Fruit fly (Drosophila melanogaster) whole organism: ENCODE results near the gene Wdr59.

ENCODE experiments used
- CG8478 ChIP-seq: fragments of >200 bp; optimal IDR thresholded peaks from 2 replicates; lab custom pipeline; 2018; ENCODE audit warnings: inconsistent platforms
- Dll ChIP-seq: fragments of >200 bp; optimal IDR thresholded peaks from 2 replicates; lab custom pipeline; 2017
- EcR ChIP-seq, 2 experiments: fragments of >200 bp; optimal IDR thresholded peaks; 2 replicates each; lab custom pipeline; 2017; ENCODE audit warnings: missing biosample characterization in 2 of 2, missing genetic modification characterization in 2 of 2, missing genetic modification reagents in 2 of 2
- pan ChIP-seq: fragments of >200 bp; optimal IDR thresholded peaks from 2 replicates; lab custom pipeline; 2017
- psq ChIP-seq: fragments of >200 bp; optimal IDR thresholded peaks from 2 replicates; lab custom pipeline; 2017
- usp ChIP-seq: fragments of >200 bp; optimal IDR thresholded peaks from 2 replicates; lab custom pipeline; 2017; ENCODE audit warnings: missing biosample characterization, missing genetic modification characterization, mixed read lengths

Wdr59 gene

DNA sequence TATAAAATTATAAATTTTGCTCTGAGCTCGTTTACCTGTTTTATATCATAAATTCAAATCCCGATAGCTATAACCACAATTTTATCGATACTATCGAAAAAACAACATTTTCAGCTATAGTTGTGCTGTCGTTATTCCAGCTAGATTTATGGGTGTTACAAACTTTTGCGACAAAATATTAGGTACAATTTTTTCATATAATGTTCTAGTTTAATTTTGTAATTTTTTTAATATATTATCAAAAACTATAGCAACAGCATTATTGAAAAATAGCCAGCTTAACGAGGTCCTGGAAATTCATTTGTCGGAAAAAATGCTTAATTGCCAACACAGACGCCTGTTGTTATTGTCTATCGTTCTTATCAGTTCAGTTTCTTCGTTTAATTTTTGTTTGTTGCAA lies at the start of gene Wdr59:
Gene Wdr59 (plus strand): TSS at position 334 of the 400 bp plus-strand sequence.
- TF ChIP-seq psq (lab: Kevin White, UChicago): no peak
- no peak for TF ChIP-seq EcR (GFP tag; optimal IDR thresholded peaks at IDR 0.05; lab: Kevin White, UChicago)
- no peak for TF ChIP-seq usp (GFP tag; lab: Kevin White, UChicago)
- no peak for TF ChIP-seq pan (lab: Kevin White, UChicago)
- no peak for TF ChIP-seq CG8478 (lab: Kevin White, UChicago)
- TF ChIP-seq Dll (lab: Kevin White, UChicago): no peak

DNA sequence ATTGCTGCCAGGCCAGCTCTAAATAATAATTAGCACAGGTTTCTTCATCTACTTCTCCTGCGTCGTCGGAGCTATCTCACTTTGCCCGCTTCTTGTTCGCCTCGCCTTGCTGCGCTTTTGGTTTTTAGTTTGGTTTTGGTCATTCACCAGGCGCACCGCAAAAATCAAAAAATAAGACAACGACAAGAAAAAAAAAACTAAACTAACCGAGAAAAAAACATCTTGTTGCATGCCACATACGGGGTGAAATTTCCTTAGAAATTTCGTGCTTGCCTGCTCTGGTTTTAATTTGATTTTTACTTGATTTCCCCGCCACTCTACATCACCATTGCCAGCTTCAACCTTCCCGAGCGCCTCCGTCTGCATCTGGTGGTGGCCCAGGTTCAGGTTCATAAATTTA lies 49.5 kb upstream of the Wdr59 start:
- TF ChIP-seq usp (GFP tag; lab: Kevin White, UChicago): no peak

DNA sequence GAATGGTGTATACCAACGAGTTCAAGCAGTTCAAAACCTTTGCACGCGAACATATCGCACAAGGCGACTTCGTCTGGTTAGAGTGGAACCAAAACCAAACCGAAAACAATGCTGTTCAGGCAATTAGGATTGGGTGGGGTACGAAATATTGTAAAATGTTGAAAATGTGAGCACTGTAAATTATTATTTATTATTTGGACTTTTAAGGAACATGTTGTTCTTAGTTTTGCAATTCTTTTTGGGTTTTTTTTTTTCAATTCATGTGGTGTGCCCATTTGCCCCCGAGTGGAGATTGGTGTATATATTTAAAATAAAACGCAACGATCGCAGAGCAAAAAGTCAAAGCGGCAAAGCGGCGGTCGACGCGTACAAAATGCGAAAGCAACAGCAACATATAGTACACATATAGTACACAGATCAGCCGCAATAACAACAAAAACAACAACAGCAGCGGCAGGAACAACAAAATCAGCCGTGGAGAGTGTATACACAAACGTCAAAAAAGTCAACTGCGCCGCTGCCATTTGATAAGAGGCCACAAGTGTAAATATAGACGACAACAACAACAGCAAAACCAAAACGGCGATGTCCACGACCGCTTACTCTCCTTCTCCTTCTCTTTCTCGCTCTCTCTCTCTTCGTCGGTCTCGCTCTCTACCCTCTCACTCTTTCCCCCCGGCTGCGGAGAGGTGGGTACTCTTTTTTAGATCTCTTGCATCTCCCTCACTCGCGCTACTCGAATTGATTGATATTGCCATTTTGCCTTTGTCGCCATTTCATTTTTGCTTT lies 46.4 kb upstream of the Wdr59 start:
- TF ChIP-seq psq (lab: Kevin White, UChicago) (no peak), Dll (lab: Kevin White, UChicago) (peak; percentile 56), EcR (GFP tag; optimal IDR thresholded peaks at IDR 0.05; lab: Kevin White, UChicago) (peak; percentile 65 to 91)

DNA sequence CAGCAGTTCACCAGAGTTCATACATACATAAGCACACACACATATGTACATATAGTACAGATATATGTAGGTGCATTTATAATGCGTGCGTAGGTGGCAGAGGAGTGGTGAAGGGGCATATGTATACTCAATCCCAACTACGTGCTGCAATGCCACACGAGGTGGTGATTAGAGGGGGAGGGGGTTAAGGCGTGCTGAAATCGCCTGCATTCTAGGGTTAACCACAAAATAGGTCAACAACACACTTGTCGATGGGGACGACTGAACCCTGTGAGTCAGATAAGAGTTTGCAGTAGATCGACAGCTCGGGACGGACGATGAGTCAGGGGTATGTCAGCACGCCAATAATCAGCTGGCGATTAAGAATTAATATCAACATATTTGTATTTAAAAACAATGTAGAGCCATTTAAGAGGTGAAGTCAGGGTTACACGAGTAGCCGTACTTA lies 45.8 kb upstream of the Wdr59 start:
- TF ChIP-seq EcR (GFP tag; optimal IDR thresholded peaks at IDR 0.05; lab: Kevin White, UChicago): peak; percentile 5 to 49
- TF ChIP-seq Dll (lab: Kevin White, UChicago): no peak

DNA sequence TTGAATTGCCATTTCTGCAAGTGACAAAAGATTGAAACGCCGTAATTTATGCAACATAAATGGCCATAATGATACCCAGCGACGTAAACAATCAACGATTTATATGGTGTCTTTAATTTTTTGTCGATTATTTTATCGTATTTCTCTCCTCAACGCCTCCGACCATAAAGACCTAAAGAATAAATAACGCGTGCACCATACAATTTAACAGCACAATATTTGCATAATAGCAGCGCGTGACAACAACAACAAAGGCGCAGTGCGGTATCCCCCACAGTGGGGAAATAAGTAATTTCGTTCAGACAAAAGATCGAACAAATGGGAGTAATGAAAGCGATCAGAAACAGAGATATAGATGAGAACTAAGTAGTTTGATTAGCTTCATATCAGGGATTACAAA lies 45.2 kb upstream of the Wdr59 start:
- no peak for TF ChIP-seq CG8478 (lab: Kevin White, UChicago)
- no peak for TF ChIP-seq Dll (lab: Kevin White, UChicago)
- TF ChIP-seq EcR (GFP tag; optimal IDR thresholded peaks at IDR 0.05; lab: Kevin White, UChicago): no peak
- TF ChIP-seq usp (GFP tag; lab: Kevin White, UChicago): no peak
- TF ChIP-seq pan (lab: Kevin White, UChicago): no peak
- no peak for TF ChIP-seq psq (lab: Kevin White, UChicago)

DNA sequence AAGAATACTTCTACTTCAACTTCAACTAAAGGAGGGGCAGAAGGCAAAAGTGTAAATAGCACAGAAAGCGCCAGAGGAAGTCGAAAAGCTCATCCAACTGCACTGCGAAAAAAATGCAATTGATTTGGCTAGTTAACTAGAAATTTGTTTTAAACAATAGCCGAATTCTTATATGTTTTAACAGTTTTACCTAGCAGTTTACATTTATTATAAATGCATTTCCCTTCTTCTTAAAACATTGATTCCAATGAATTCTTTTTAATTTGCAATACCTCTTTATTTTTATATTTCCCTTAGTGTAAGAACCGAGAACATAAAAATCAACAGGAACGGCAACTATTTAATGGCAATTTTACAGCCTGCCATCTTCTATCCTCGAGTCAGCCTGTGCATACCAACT lies 42.9 kb upstream of the Wdr59 start:
- TF ChIP-seq psq (lab: Kevin White, UChicago) (no peak), CG8478 (lab: Kevin White, UChicago) (no peak), usp (GFP tag; lab: Kevin White, UChicago) (no peak), EcR (GFP tag; optimal IDR thresholded peaks at IDR 0.05; lab: Kevin White, UChicago) (no peak), pan (lab: Kevin White, UChicago) (no peak)

DNA sequence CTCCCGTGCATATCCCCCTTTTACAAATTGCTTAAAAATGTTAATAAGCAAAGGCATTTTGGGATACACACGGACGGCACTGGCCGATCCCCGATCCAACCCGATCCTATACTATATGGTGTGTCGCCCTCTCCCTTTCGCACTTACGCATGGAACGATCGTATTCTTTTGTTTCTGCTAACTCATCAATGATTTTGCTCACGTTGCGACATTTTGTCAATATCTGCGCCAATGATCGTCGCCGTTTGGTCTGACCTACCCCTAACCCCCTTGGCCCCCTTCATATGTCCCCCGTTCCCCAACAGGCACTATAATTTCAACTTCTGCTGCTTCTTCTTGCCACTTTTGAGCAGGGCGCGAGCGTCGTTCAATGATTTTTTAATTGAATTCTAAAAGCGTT lies 41.5 kb upstream of the Wdr59 start:
- no peak for TF ChIP-seq CG8478 (lab: Kevin White, UChicago)
- no peak for TF ChIP-seq usp (GFP tag; lab: Kevin White, UChicago)
- TF ChIP-seq psq (lab: Kevin White, UChicago): no peak
- no peak for TF ChIP-seq pan (lab: Kevin White, UChicago)
- TF ChIP-seq Dll (lab: Kevin White, UChicago): no peak
- TF ChIP-seq EcR (GFP tag; optimal IDR thresholded peaks at IDR 0.05; lab: Kevin White, UChicago): no peak

DNA sequence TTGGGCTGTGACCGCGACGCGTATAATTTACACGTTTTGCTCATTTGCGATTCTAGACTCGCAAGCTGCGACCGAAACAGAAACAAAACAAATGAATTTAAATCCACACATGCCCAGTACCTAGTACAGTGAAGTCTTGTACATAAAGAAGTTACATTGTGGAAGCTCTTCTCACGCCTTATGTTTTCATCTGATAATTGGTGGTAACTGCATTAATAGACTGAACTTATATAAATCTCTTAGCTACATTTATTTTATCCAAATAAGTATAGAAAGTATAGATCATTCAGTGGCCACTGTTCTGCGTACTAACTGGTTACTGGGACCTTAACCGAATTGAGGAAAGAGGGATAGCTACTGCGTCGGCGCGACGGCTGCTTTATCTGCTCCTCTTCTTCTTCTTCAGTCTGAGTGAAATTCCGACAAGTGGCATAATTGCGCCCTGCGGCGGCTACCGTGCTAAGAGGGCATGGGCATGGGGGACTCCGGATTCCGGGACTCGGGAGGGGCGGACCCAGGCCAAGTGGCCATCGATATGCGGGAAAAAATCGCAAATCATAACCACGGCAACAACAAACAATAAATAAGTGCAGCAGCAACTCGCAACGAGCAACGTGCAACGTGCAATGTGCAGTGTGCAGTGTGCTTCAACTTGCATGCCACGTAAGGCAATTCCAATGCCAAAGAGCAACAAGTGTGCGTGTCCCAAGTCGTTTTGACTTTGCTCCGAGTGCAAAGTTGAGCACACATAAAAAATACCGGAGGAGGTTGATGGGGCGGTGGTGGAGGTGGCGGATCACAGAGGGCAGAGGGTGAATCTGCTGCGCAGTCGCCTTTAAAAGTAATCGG lies 39.4 kb upstream of the Wdr59 start:
- TF ChIP-seq EcR (GFP tag; optimal IDR thresholded peaks at IDR 0.05; lab: Kevin White, UChicago): no peak
- TF ChIP-seq usp (GFP tag; lab: Kevin White, UChicago): no peak
- no peak for TF ChIP-seq psq (lab: Kevin White, UChicago)
- TF ChIP-seq Dll (lab: Kevin White, UChicago): peak; percentile 53

DNA sequence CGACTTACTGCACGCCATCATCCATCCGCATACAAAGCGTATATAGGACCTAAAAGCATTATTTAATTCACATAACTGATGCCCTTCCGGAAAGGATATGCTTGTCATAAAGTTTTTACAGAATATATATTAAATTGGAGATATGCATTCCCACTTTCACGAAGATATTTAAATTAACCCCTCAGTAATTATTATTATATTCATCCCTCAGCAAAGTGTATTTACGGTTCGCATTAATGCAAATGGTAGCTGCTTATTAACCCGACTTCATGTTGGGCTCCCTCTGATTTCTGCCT lies 38.8 kb upstream of the Wdr59 start:
- TF ChIP-seq usp (GFP tag; lab: Kevin White, UChicago) (no peak), CG8478 (lab: Kevin White, UChicago) (no peak), pan (lab: Kevin White, UChicago) (no peak), Dll (lab: Kevin White, UChicago) (no peak), EcR (GFP tag; optimal IDR thresholded peaks at IDR 0.05; lab: Kevin White, UChicago) (no peak), psq (lab: Kevin White, UChicago) (no peak)

DNA sequence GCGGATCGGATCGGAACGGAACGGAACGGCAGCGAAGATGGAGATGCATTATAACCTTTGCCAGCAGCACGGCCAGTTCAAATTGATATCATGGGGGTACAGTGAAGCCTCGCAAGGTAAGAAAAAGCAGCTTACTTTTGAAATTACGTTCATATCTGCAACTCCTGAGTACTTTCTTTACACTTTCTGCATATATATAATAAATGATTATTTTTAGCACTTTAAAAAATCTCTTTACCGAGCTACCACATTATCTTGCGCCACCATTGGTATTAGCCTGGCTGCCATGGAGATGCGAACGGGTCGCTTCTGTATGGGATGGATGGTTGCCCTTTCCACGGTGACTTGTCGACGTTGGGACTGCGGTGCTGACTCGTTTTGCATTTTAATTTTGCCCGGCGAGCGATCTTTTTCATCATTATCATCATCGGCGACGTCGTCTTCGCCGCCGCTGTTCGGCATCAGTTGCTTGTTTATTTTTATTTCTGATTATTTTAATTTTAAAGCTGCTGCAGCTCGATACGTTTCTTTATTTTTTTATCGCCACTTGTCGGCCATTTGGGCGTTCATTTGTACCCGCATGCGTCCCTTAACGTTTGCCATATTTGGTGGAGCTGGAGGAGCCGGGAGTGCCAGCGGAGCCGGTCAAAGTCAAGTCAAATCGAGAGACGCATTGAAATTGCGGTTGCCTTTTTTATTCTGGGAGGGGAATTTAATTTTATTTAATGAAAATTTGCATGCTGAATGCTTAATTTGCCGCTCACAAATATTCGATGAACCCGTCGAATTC lies 38.0 kb upstream of the Wdr59 start:
- TF ChIP-seq psq (lab: Kevin White, UChicago) (no peak), usp (GFP tag; lab: Kevin White, UChicago) (no peak), CG8478 (lab: Kevin White, UChicago) (no peak), EcR (GFP tag; optimal IDR thresholded peaks at IDR 0.05; lab: Kevin White, UChicago) (no peak), Dll (lab: Kevin White, UChicago) (no peak), pan (lab: Kevin White, UChicago) (no peak)

DNA sequence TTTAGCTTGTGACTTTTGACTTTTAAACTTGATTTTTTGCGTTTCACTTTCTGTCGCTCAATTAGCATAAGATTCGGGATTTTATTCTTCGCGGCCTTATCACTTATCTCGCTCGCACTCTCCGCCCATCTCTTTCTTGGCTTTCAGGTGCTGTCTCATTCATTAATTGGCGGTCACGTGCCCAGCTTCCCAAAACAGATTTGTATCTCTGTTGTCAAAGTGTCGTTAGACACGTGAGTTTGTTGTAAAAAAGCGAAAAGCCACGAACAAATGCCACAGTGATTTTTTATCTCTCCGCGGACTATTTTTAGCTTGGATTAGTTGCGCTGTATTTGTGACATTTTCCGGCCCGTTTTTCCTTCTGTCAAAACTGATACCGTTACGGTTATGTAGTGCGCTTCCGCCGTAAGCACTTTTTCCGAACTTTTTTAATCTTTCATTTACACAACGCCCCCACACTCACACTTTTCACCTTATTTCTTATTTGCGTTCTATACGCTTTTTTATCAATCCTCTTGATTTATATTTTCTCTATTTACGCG lies 34.4 kb upstream of the Wdr59 start:
- TF ChIP-seq EcR (GFP tag; optimal IDR thresholded peaks at IDR 0.05; lab: Kevin White, UChicago): no peak
